Worm (Caenorhabditis elegans): Measurements from ENCODE around the gene Y54G11A.1.

The Y54G11A.1 gene

ce11 chrII:14230938-14231337, 38.1 kb downstream of the Y54G11A.1 start:
- TF ChIP-seq rnt-1 (tag; optimal IDR thresholded peaks at IDR 0.05) (no peak), ama-1 (optimal IDR thresholded peaks at IDR 0.05) (no peak), aly-2 (tag; optimal IDR thresholded peaks at IDR 0.05) (no peak), mef-2 (tag; optimal IDR thresholded peaks at IDR 0.05) (no peak)

ce11 chrII:14230075-14230474, 38.9 kb downstream of the Y54G11A.1 start:
- TF ChIP-seq efl-1 (optimal IDR thresholded peaks at IDR 0.05), result no peak
- TF ChIP-seq efl-1 (GFP tag; optimal IDR thresholded peaks at IDR 0.05 in 1 of 2), result no peak
- TF ChIP-seq hpl-2 (GFP tag; optimal IDR thresholded peaks at IDR 0.05), result no peak
- no peak for TF ChIP-seq nhr-12 (tag; optimal IDR thresholded peaks at IDR 0.05)
- no peak for TF ChIP-seq ets-5 (GFP tag; IDR thresholded peaks at IDR 0.05)
- TF ChIP-seq lin-15B (tag; optimal IDR thresholded peaks at IDR 0.05), result no peak
- TF ChIP-seq mdl-1 (tag; optimal IDR thresholded peaks at IDR 0.05), result no peak
- TF ChIP-seq lin-13 (GFP tag; optimal IDR thresholded peaks at IDR 0.05), result no peak
- TF ChIP-seq Y116A8C.19 (tag; optimal IDR thresholded peaks at IDR 0.05; ENCODE audit: borderline replicate concordance), result no peak

ce11 chrII:14226175-14226574, 42.8 kb downstream of the Y54G11A.1 start, which contains the start of gene Y48B6A.13:
Gene Y48B6A.13, minus strand, starts transcription at chrII:14226275.
- no peak for TF ChIP-seq C34B4.2 (tag; optimal IDR thresholded peaks at IDR 0.05)

ce11 chrII:14218142-14218541, 50.9 kb downstream of the Y54G11A.1 start:
- TF ChIP-seq ceh-8 (GFP tag; optimal IDR thresholded peaks at IDR 0.05) (no peak), elt-3 (tag; optimal IDR thresholded peaks at IDR 0.05) (no peak), mab-9 (GFP tag; IDR thresholded peaks at IDR 0.05) (no peak), sptf-1 (tag; optimal IDR thresholded peaks at IDR 0.05) (no peak), aly-2 (tag; optimal IDR thresholded peaks at IDR 0.05) (no peak), nhr-20 (tag; optimal IDR thresholded peaks at IDR 0.05) (no peak), nhr-237 (tag; optimal IDR thresholded peaks at IDR 0.05) (no peak), ceh-88 (GFP tag; IDR thresholded peaks at IDR 0.05) (no peak), aha-1 (tag; optimal IDR thresholded peaks at IDR 0.05) (no peak), mdl-1 (tag; optimal IDR thresholded peaks at IDR 0.05) (no peak), dpl-1 (GFP tag; optimal IDR thresholded peaks at IDR 0.05) (no peak), mep-1 (tag; optimal IDR thresholded peaks at IDR 0.05) (no peak), ets-5 (GFP tag; IDR thresholded peaks at IDR 0.05) (no peak), unc-62 (GFP tag; optimal IDR thresholded peaks at IDR 0.05) (no peak)

- TF ChIP-seq nhr-12 (tag; optimal IDR thresholded peaks at IDR 0.05), result no peak
- no peak for TF ChIP-seq ztf-4 (tag; optimal IDR thresholded peaks at IDR 0.05)
- TF ChIP-seq hlh-17 (GFP tag; optimal IDR thresholded peaks at IDR 0.05; ENCODE audit: borderline replicate concordance), result no peak
- no peak for TF ChIP-seq nhr-84 (tag; optimal IDR thresholded peaks at IDR 0.05)
- no peak for TF ChIP-seq C04F5.9 (tag; optimal IDR thresholded peaks at IDR 0.05)
- no peak for TF ChIP-seq nhr-71 (tag; optimal IDR thresholded peaks at IDR 0.05)
Measured at ce11 chrII:14214109-14214508, 54.9 kb downstream of the Y54G11A.1 start, which contains the start of gene Y48B6A.10. Gene Y48B6A.10, plus strand, starts transcription at chrII:14214409.

- TF ChIP-seq jun-1 (tag; optimal IDR thresholded peaks at IDR 0.05), result no peak
- no peak for TF ChIP-seq lin-15B (tag; optimal IDR thresholded peaks at IDR 0.05)
- TF ChIP-seq fkh-10 (GFP tag; optimal IDR thresholded peaks at IDR 0.05), result no peak
- no peak for TF ChIP-seq nhr-12 (tag; optimal IDR thresholded peaks at IDR 0.05)
- no peak for TF ChIP-seq unc-30 (tag; optimal IDR thresholded peaks at IDR 0.05)
- no peak for TF ChIP-seq lin-14 (GFP tag; optimal IDR thresholded peaks at IDR 0.05)
- no peak for TF ChIP-seq elt-2 (tag; optimal IDR thresholded peaks at IDR 0.05)
- TF ChIP-seq efl-1 (optimal IDR thresholded peaks at IDR 0.05), result no peak
- TF ChIP-seq efl-1 (GFP tag; optimal IDR thresholded peaks at IDR 0.05 in 1 of 2), result no peak
- no peak for TF ChIP-seq grh-1 (GFP tag; IDR thresholded peaks at IDR 0.05)
- TF ChIP-seq C34B4.2 (tag; optimal IDR thresholded peaks at IDR 0.05), result no peak
- TF ChIP-seq egl-13 (tag; optimal IDR thresholded peaks at IDR 0.05), result no peak
- no peak for TF ChIP-seq pqm-1 (tag; optimal IDR thresholded peaks at IDR 0.05)
- TF ChIP-seq irx-1 (tag; optimal IDR thresholded peaks at IDR 0.05), result no peak
- TF ChIP-seq lin-35 (GFP tag; optimal IDR thresholded peaks at IDR 0.05), result no peak
- no peak for TF ChIP-seq blmp-1 (tag; optimal IDR thresholded peaks at IDR 0.05)
- TF ChIP-seq vab-15 (tag; optimal IDR thresholded peaks at IDR 0.05), result no peak
- no peak for TF ChIP-seq nhr-19 (GFP tag; conservative IDR thresholded peaks at IDR 0.05)
Measured at ce11 chrII:14211118-14211517, 57.9 kb downstream of the Y54G11A.1 start, which contains the start of gene hot-7. Gene hot-7, plus strand, starts transcription at chrII:14211418.
